Fruit fly (Drosophila melanogaster) whole organism, embryonic: ENCODE measurements around the gene Coq7.

Source experiments
- Atf3 ChIP-seq: fragments of 200-800 bp; sonication (Bioruptor generic); optimal IDR thresholded peaks from 3 replicates; lab custom pipeline; 2016; ENCODE audit warnings: missing biosample characterization, missing genetic modification characterization
- CG10267 ChIP-seq: fragments of 200-800 bp; sonication (Bioruptor generic); optimal IDR thresholded peaks from 2 replicates; lab custom pipeline; 2018; ENCODE audit warnings: missing biosample characterization, mild to moderate bottlenecking, missing genetic modification characterization, moderate library complexity
- CG12219 ChIP-seq: fragments of 200-800 bp; sonication (Bioruptor generic); optimal IDR thresholded peaks from 3 replicates; lab custom pipeline; 2018; ENCODE audit warnings: missing biosample characterization, mild to moderate bottlenecking, missing genetic modification characterization
- CG12942 ChIP-seq: fragments of 200-800 bp; sonication (Bioruptor generic); optimal IDR thresholded peaks from 3 replicates; lab custom pipeline; 2016; ENCODE audit warnings: missing biosample characterization, missing genetic modification characterization
- CG13287 ChIP-seq: fragments of 200-800 bp; sonication (Bioruptor generic); IDR thresholded peaks from 2 replicates; pipeline ENCODE4 v1.3.6; 2022; ENCODE audit warnings: missing biosample characterization, missing genetic modification characterization; ENCODE audit not compliant: partially characterized antibody
- CG14965 ChIP-seq: fragments of 200-800 bp; sonication (Bioruptor generic); optimal IDR thresholded peaks from 2 replicates; lab custom pipeline; 2016; ENCODE audit warnings: missing biosample characterization, missing genetic modification characterization, borderline replicate concordance
- CG1603 ChIP-seq: fragments of 200-800 bp; sonication (Bioruptor generic); optimal IDR thresholded peaks from 2 replicates; lab custom pipeline; 2019; ENCODE audit warnings: missing biosample characterization, mild to moderate bottlenecking, missing genetic modification characterization, moderate library complexity
- CG2875 ChIP-seq: fragments of 200-800 bp; sonication (Bioruptor generic); optimal IDR thresholded peaks from 2 replicates; lab custom pipeline; 2017; ENCODE audit warnings: missing biosample characterization, mild to moderate bottlenecking, missing genetic modification characterization, missing genetic modification reagents
- CG31388 ChIP-seq: fragments of 200-800 bp; sonication (Bioruptor generic); optimal IDR thresholded peaks from 2 replicates; lab custom pipeline; 2016; ENCODE audit warnings: missing biosample characterization, missing genetic modification characterization
- CG31441 ChIP-seq: fragments of 200-800 bp; sonication (Bioruptor generic); IDR thresholded peaks from 2 replicates; pipeline ENCODE4 v1.3.6; 2022; ENCODE audit warnings: missing biosample characterization, missing genetic modification characterization
- CG5953 ChIP-seq: fragments of 200-800 bp; sonication (Bioruptor generic); IDR thresholded peaks from 2 replicates; pipeline ENCODE4 v1.3.6; 2022; ENCODE audit warnings: missing biosample characterization, missing genetic modification characterization
- CG7271 ChIP-seq: fragments of 200-800 bp; sonication (Bioruptor generic); optimal IDR thresholded peaks from 2 replicates; lab custom pipeline; 2018; ENCODE audit warnings: missing biosample characterization, mild to moderate bottlenecking, missing genetic modification characterization, moderate library complexity
- CG9932 ChIP-seq: fragments of 200-800 bp; sonication (Bioruptor generic); IDR thresholded peaks from 2 replicates; pipeline ENCODE4 v1.3.6; 2022; ENCODE audit warnings: missing biosample characterization, missing genetic modification characterization
- Deaf1 ChIP-seq: fragments of 200-800 bp; optimal IDR thresholded peaks from 3 replicates; lab custom pipeline; 2019; ENCODE audit warnings: missing biosample characterization, mild to moderate bottlenecking, missing genetic modification characterization, moderate library complexity
- Dip3 ChIP-seq: fragments of 200-800 bp; sonication (Bioruptor generic); optimal IDR thresholded peaks from 3 replicates; lab custom pipeline; 2016; ENCODE audit warnings: missing biosample characterization, missing genetic modification characterization
- E2f2 ChIP-seq: fragments of 200-800 bp; sonication (Bioruptor generic); IDR thresholded peaks from 2 replicates; pipeline ENCODE4 v1.3.6; 2022; ENCODE audit warnings: missing biosample characterization, missing genetic modification characterization
- GATAe ChIP-seq: fragments of 200-800 bp; sonication (Bioruptor generic); conservative IDR thresholded peaks from 2 replicates; pipeline ENCODE4 v1.3.6; 2022; ENCODE audit warnings: missing biosample characterization, missing genetic modification characterization
- Hr78 ChIP-seq, 2 experiments: fragments of 200-800 bp in 1 of 2; fragments of >200 bp in 1 of 2; sonication (Bioruptor generic) in 1 of 2; optimal IDR thresholded peaks; 2 replicates each; lab custom pipeline; 2017 to 2019; ENCODE audit warnings: missing biosample characterization in 2 of 2, missing genetic modification characterization in 2 of 2, mild to moderate bottlenecking in 1 of 2, moderate library complexity in 1 of 2
- MESR4 ChIP-seq: fragments of 200-800 bp; sonication (Bioruptor generic); optimal IDR thresholded peaks from 2 replicates; lab custom pipeline; 2018; ENCODE audit warnings: missing biosample characterization, mild to moderate bottlenecking, missing genetic modification characterization, moderate library complexity
- Med ChIP-seq: fragments of 200-800 bp; sonication (Bioruptor generic); peaks from one replicate; lab custom pipeline; 2016; ENCODE audit warnings: missing biosample characterization, missing genetic modification characterization, mild to moderate bottlenecking, inconsistent platforms, moderate library complexity
- NK7.1 ChIP-seq: fragments of 200-800 bp; sonication (Bioruptor generic); optimal IDR thresholded peaks from 3 replicates; lab custom pipeline; 2016; ENCODE audit warnings: missing biosample characterization, missing genetic modification characterization
- Taf1 ChIP-seq: fragments of 200-800 bp; sonication (Bioruptor generic); IDR thresholded peaks from 2 replicates; pipeline ENCODE4 v1.3.6; 2022; ENCODE audit warnings: missing biosample characterization, missing genetic modification characterization
- btn ChIP-seq: fragments of 200-800 bp; sonication (Bioruptor generic); optimal IDR thresholded peaks from 2 replicates; lab custom pipeline; 2016; ENCODE audit warnings: missing biosample characterization, missing genetic modification characterization
- cg ChIP-seq: fragments of 200-800 bp; sonication (Bioruptor generic); optimal IDR thresholded peaks from 3 replicates; lab custom pipeline; 2019; ENCODE audit warnings: missing biosample characterization, mild to moderate bottlenecking, missing genetic modification characterization, moderate library complexity
- crp ChIP-seq, 2 experiments: fragments of 200-800 bp; sonication (Bioruptor generic); optimal IDR thresholded peaks; 2 replicates in 1 of 2; 3 replicates in 1 of 2; lab custom pipeline; 2017; ENCODE audit warnings: missing biosample characterization in 2 of 2, missing genetic modification characterization in 2 of 2, mild to moderate bottlenecking in 1 of 2, moderate library complexity in 1 of 2
- cwo ChIP-seq: fragments of 200-800 bp; sonication (Bioruptor generic); optimal IDR thresholded peaks from 3 replicates; lab custom pipeline; 2017; ENCODE audit warnings: missing biosample characterization, missing genetic modification characterization, mild to moderate bottlenecking, moderate library complexity, missing genetic modification reagents
- exex ChIP-seq: fragments of 200-800 bp; sonication (Bioruptor generic); optimal IDR thresholded peaks from 4 replicates; lab custom pipeline; 2018; ENCODE audit warnings: missing biosample characterization, mild to moderate bottlenecking, missing genetic modification characterization, moderate library complexity
- gcm ChIP-seq: fragments of 200-800 bp; sonication (Bioruptor generic); optimal IDR thresholded peaks from 2 replicates; lab custom pipeline; 2019; ENCODE audit warnings: missing biosample characterization, mild to moderate bottlenecking, missing genetic modification characterization, moderate library complexity
- gfzf ChIP-seq: fragments of 200-800 bp; sonication (Bioruptor generic); optimal IDR thresholded peaks from 2 replicates; lab custom pipeline; 2016; ENCODE audit warnings: missing biosample characterization, mild to moderate bottlenecking, missing genetic modification characterization, moderate library complexity
- grn ChIP-seq: fragments of 200-800 bp; sonication (Bioruptor generic); optimal IDR thresholded peaks from 3 replicates; lab custom pipeline; 2017; ENCODE audit warnings: missing biosample characterization, missing genetic modification characterization
- ind ChIP-seq: fragments of 200-800 bp; sonication (Bioruptor generic); optimal IDR thresholded peaks from 3 replicates; lab custom pipeline; 2016; ENCODE audit warnings: missing biosample characterization, missing genetic modification characterization
- onecut ChIP-seq: fragments of 200-800 bp; sonication (Bioruptor generic); IDR thresholded peaks from 2 replicates; pipeline ENCODE4 v1.3.6; 2022; ENCODE audit warnings: missing biosample characterization, missing genetic modification characterization
- pho ChIP-seq: fragments of 200-800 bp; sonication (Bioruptor generic); optimal IDR thresholded peaks from 2 replicates; lab custom pipeline; 2016; ENCODE audit warnings: missing biosample characterization, missing genetic modification characterization
- slp2 ChIP-seq: fragments of 200-800 bp; sonication (Bioruptor generic); optimal IDR thresholded peaks from 2 replicates; lab custom pipeline; 2016; ENCODE audit warnings: missing biosample characterization, missing genetic modification characterization
- sug ChIP-seq: fragments of 200-800 bp; optimal IDR thresholded peaks from 2 replicates; lab custom pipeline; 2019; ENCODE audit warnings: missing biosample characterization, mild to moderate bottlenecking, missing genetic modification characterization, moderate library complexity

Coq7 gene

dm6 chrX:6820703-6821102 lies 49.7 kb downstream of the Coq7 start, which contains the start of the genes Nf-YC and xit (continued):
- TF ChIP-seq Med (peak; percentile 84), onecut (GFP tag; lab: Robert Waterston, UW) (no peak), cwo (GFP tag; lab: Kevin White, UChicago) (no peak), CG14965 (GFP tag; lab: Kevin White, UChicago) (no peak), Hr78 (GFP tag; optimal IDR thresholded peaks at IDR 0.05; lab: Kevin White, UChicago) (no peak), btn (GFP tag; lab: Kevin White, UChicago) (no peak), gcm (no peak), sug (tag; lab: Kevin White, UChicago) (no peak), Deaf1 (tag; lab: Kevin White, UChicago) (no peak), CG31388 (GFP tag; lab: Kevin White, UChicago) (no peak), CG13287 (GFP tag; lab: Robert Waterston, UW) (peak; percentile 74), cg (peak; percentile 81), CG5953 (GFP tag; lab: Robert Waterston, UW) (no peak), CG10267 (tag; lab: Kevin White, UChicago) (no peak), grn (GFP tag; lab: Kevin White, UChicago) (no peak), CG12219 (GFP tag; lab: Kevin White, UChicago) (no peak), crp (GFP tag; optimal IDR thresholded peaks at IDR 0.05; lab: Kevin White, UChicago) (peak in 1 of 2 experiments; percentile 69), CG2875 (GFP tag; lab: Kevin White, UChicago) (no peak), exex (tag; lab: Kevin White, UChicago) (no peak), CG31441 (GFP tag; lab: Robert Waterston, UW) (no peak), Taf1 (GFP tag; lab: Robert Waterston, UW) (no peak), pho (GFP tag; lab: Kevin White, UChicago) (no peak), slp2 (no peak), GATAe (GFP tag; lab: Robert Waterston, UW) (no peak; the same call in 1 of the 2 replicates), CG7271 (tag; lab: Kevin White, UChicago) (no peak), Atf3 (GFP tag; lab: Kevin White, UChicago) (no peak), CG12942 (GFP tag; lab: Kevin White, UChicago) (no peak), NK7.1 (GFP tag; lab: Kevin White, UChicago) (no peak), Dip3 (GFP tag; lab: Kevin White, UChicago) (no peak), gfzf (GFP tag; lab: Kevin White, UChicago) (peak; percentile 80), CG1603 (tag; lab: Kevin White, UChicago) (no peak), ind (GFP tag; lab: Kevin White, UChicago) (no peak), CG9932 (peak; percentile 69), E2f2 (GFP tag; lab: Robert Waterston, UW) (peak; percentile 71), MESR4 (peak; percentile 89)
- TF ChIP-seq, all 482 proteins: peak for 91
